Worm (Caenorhabditis elegans) whole organism, mixed stage, embryonic: ENCODE results near the gene str-176.

Source experiments
- ces-1 ChIP-seq: fragments of 150-350 bp; optimal IDR thresholded peaks from 2 replicates; lab custom pipeline; 2014; ENCODE audit warnings: missing biosample characterization, missing genetic modification reagents, missing genetic modification characterization
- drap-1 ChIP-seq: fragments of 200-800 bp; sonication (Bioruptor generic); optimal IDR thresholded peaks from 3 replicates; lab custom pipeline; 2018; ENCODE audit warnings: mild to moderate bottlenecking, missing genetic modification characterization, missing compliant biosample characterization
- elt-3 ChIP-seq: fragments of 150-350 bp; optimal IDR thresholded peaks from 2 replicates; lab custom pipeline; 2014; ENCODE audit warnings: missing biosample characterization, missing genetic modification characterization
- flh-1 ChIP-seq: fragments of 200-800 bp; sonication (Bioruptor generic); optimal IDR thresholded peaks from 2 replicates; lab custom pipeline; 2018; ENCODE audit warnings: mild to moderate bottlenecking, missing genetic modification characterization, moderate library complexity, missing compliant biosample characterization
- lsy-2 ChIP-seq: fragments of 150-350 bp; optimal IDR thresholded peaks from 2 replicates; lab custom pipeline; 2014; ENCODE audit warnings: missing biosample characterization, missing genetic modification characterization
- nhr-237 ChIP-seq: fragments of 150-350 bp; optimal IDR thresholded peaks from 2 replicates; lab custom pipeline; 2014; ENCODE audit warnings: missing biosample characterization, missing genetic modification characterization
- nhr-76 ChIP-seq: sonication (generic microtip); optimal IDR thresholded peaks from 2 replicates; lab custom pipeline; 2017; ENCODE audit warnings: missing biosample characterization, missing genetic modification characterization
- snpc-4 ChIP-seq: fragments of 150-350 bp; optimal IDR thresholded peaks from 2 replicates; lab custom pipeline; 2014; ENCODE audit warnings: missing biosample characterization, missing genetic modification characterization
- unc-62 ChIP-seq: fragments of 150-350 bp; optimal IDR thresholded peaks from 2 replicates; lab custom pipeline; 2014; ENCODE audit warnings: missing biosample characterization, missing genetic modification reagents, missing genetic modification characterization

ce11 chrIV:8432709-8433108 lies 30.9 kb downstream of the str-176 start, which contains the start of the genes T26A8.4 and pdtf-1:
- TF ChIP-seq unc-62 (GFP tag; lab: Kevin White, UChicago) = peak; percentile 89
- peak; percentile 46 for TF ChIP-seq elt-3 (tag; lab: Kevin White, UChicago)
- TF ChIP-seq nhr-76 (tag; lab: Kevin White, UChicago) = no peak
- TF ChIP-seq drap-1 = peak; percentile 64
- peak; percentile 95 for TF ChIP-seq nhr-237
- peak; percentile 99 for TF ChIP-seq lsy-2
- peak; percentile 83 for TF ChIP-seq ces-1 (GFP tag; lab: Kevin White, UChicago)
- no peak for TF ChIP-seq flh-1 (GFP tag; lab: Kevin White, UChicago)
- TF ChIP-seq snpc-4 (tag; lab: Kevin White, UChicago) = no peak
